Fruit fly (Drosophila melanogaster) whole organism, embryonic: ENCODE measurements around the gene ttm50.

Experiments
- CG10366 ChIP-seq: fragments of 200-800 bp; sonication (Bioruptor generic); IDR thresholded peaks from 2 replicates; pipeline ENCODE4 v1.3.6; 2022; ENCODE audit warnings: missing biosample characterization, missing genetic modification characterization
- CG10565 ChIP-seq: fragments of 200-800 bp; sonication (Bioruptor generic); optimal IDR thresholded peaks from 3 replicates; lab custom pipeline; 2016; ENCODE audit warnings: missing biosample characterization, mild to moderate bottlenecking, missing genetic modification characterization
- CG11695 ChIP-seq: fragments of 200-800 bp; sonication (Bioruptor generic); IDR thresholded peaks from 3 replicates; pipeline ENCODE4 v1.3.6; 2022; ENCODE audit warnings: missing biosample characterization, missing genetic modification characterization
- CG12071 ChIP-seq: fragments of 200-800 bp; sonication (Bioruptor generic); optimal IDR thresholded peaks from 3 replicates; lab custom pipeline; 2018; ENCODE audit warnings: missing biosample characterization, mild to moderate bottlenecking, missing genetic modification characterization
- CG12769 ChIP-seq: fragments of 200-800 bp; sonication (Bioruptor generic); optimal IDR thresholded peaks from 2 replicates; lab custom pipeline; 2019; ENCODE audit warnings: missing biosample characterization, mild to moderate bottlenecking, missing genetic modification characterization, moderate library complexity
- CG1529 ChIP-seq: fragments of 200-800 bp; sonication (Bioruptor generic); optimal IDR thresholded peaks from 3 replicates; lab custom pipeline; 2018; ENCODE audit warnings: missing biosample characterization, missing genetic modification characterization
- CG1602 ChIP-seq: fragments of 200-800 bp; sonication (Bioruptor generic); optimal IDR thresholded peaks from 3 replicates; lab custom pipeline; 2016; ENCODE audit warnings: missing biosample characterization, missing genetic modification characterization
- CG17186 ChIP-seq: fragments of 200-800 bp; sonication (Bioruptor generic); optimal IDR thresholded peaks from 3 replicates; lab custom pipeline; 2017; ENCODE audit warnings: missing biosample characterization, missing genetic modification reagents, missing genetic modification characterization
- CG1792 ChIP-seq: fragments of 200-800 bp; sonication (Bioruptor generic); optimal IDR thresholded peaks from 2 replicates; lab custom pipeline; 2016; ENCODE audit warnings: missing biosample characterization, missing genetic modification characterization
- CG18262 ChIP-seq: fragments of 200-800 bp; optimal IDR thresholded peaks from 3 replicates; lab custom pipeline; 2019; ENCODE audit warnings: missing biosample characterization, mild to moderate bottlenecking, missing genetic modification characterization, moderate library complexity
- CG2199 ChIP-seq: fragments of 200-800 bp; sonication (Bioruptor generic); IDR thresholded peaks from 3 replicates; pipeline ENCODE4 v1.3.6; 2022; ENCODE audit warnings: missing biosample characterization, missing genetic modification characterization
- CG2678 ChIP-seq: fragments of 200-800 bp; sonication (Bioruptor generic); optimal IDR thresholded peaks from 3 replicates; lab custom pipeline; 2019; ENCODE audit warnings: missing biosample characterization, mild to moderate bottlenecking, missing genetic modification characterization, moderate library complexity
- CG2889 ChIP-seq: fragments of 200-800 bp; sonication (Bioruptor generic); IDR thresholded peaks from 3 replicates; pipeline ENCODE4 v1.3.6; 2022; ENCODE audit warnings: missing biosample characterization, missing genetic modification characterization
- CG3065 ChIP-seq: fragments of 200-800 bp; sonication (Bioruptor generic); optimal IDR thresholded peaks from 2 replicates; lab custom pipeline; 2016; ENCODE audit warnings: missing biosample characterization, missing genetic modification characterization
- CG3163 ChIP-seq: fragments of 200-800 bp; sonication (Bioruptor generic); optimal IDR thresholded peaks from 3 replicates; lab custom pipeline; 2016; ENCODE audit warnings: missing biosample characterization, missing genetic modification characterization
- CG33213 ChIP-seq: fragments of 200-800 bp; sonication (Bioruptor generic); optimal IDR thresholded peaks from 3 replicates; lab custom pipeline; 2016; ENCODE audit warnings: missing biosample characterization, missing genetic modification characterization
- CG4707 ChIP-seq: fragments of 200-800 bp; sonication (Bioruptor generic); optimal IDR thresholded peaks from 2 replicates; lab custom pipeline; 2018; ENCODE audit warnings: missing biosample characterization, mild to moderate bottlenecking, missing genetic modification characterization, moderate library complexity
- CG5953 ChIP-seq: fragments of 200-800 bp; sonication (Bioruptor generic); IDR thresholded peaks from 2 replicates; pipeline ENCODE4 v1.3.6; 2022; ENCODE audit warnings: missing biosample characterization, missing genetic modification characterization
- CG6272 ChIP-seq: fragments of 200-800 bp; sonication (Bioruptor generic); IDR thresholded peaks from 2 replicates; pipeline ENCODE4 v1.3.6; 2022; ENCODE audit warnings: missing biosample characterization, missing genetic modification characterization
- CG6765 ChIP-seq: fragments of 200-800 bp; sonication (Bioruptor generic); optimal IDR thresholded peaks from 3 replicates; lab custom pipeline; 2017; ENCODE audit warnings: missing biosample characterization, mild to moderate bottlenecking, missing genetic modification characterization
- Dad ChIP-seq: fragments of 200-800 bp; sonication (Bioruptor generic); optimal IDR thresholded peaks from 3 replicates; lab custom pipeline; 2016; ENCODE audit warnings: missing biosample characterization, missing genetic modification characterization
- Hmr ChIP-seq: fragments of 200-800 bp; sonication (Bioruptor generic); optimal IDR thresholded peaks from 3 replicates; lab custom pipeline; 2017; ENCODE audit warnings: mild to moderate bottlenecking, missing biosample characterization, missing genetic modification reagents, missing genetic modification characterization
- Hmx ChIP-seq: fragments of 200-800 bp; sonication (Bioruptor generic); optimal IDR thresholded peaks from 2 replicates; lab custom pipeline; 2016; ENCODE audit warnings: missing biosample characterization, missing genetic modification characterization
- Hr3 ChIP-seq: fragments of 200-800 bp; sonication (Bioruptor generic); optimal IDR thresholded peaks from 3 replicates; lab custom pipeline; 2016; ENCODE audit warnings: missing biosample characterization, missing genetic modification characterization
- Hsf ChIP-seq: fragments of 200-800 bp; sonication (Bioruptor generic); optimal IDR thresholded peaks from 3 replicates; lab custom pipeline; 2016; ENCODE audit warnings: missing biosample characterization, missing genetic modification characterization
- Mrtf ChIP-seq: fragments of 200-800 bp; sonication (Bioruptor generic); IDR thresholded peaks from 3 replicates; pipeline ENCODE4 v1.3.6; 2022; ENCODE audit warnings: missing biosample characterization, missing genetic modification characterization
- NC2α ChIP-seq: fragments of 200-800 bp; sonication (Bioruptor generic); optimal IDR thresholded peaks from 2 replicates; lab custom pipeline; 2016; ENCODE audit warnings: missing biosample characterization, missing genetic modification characterization
- Stat92E ChIP-seq, 3 experiments: fragments of >200 bp in 2 of 3; fragments of 200-800 bp in 1 of 3; sonication (Bioruptor generic) in 1 of 3; optimal IDR thresholded peaks; 2 replicates each; lab custom pipeline; 2017 to 2019; ENCODE audit warnings: missing biosample characterization in 3 of 3, missing genetic modification characterization in 3 of 3, mild to moderate bottlenecking in 1 of 3, moderate library complexity in 1 of 3
- Usf ChIP-seq: fragments of 200-800 bp; sonication (Bioruptor generic); optimal IDR thresholded peaks from 2 replicates; lab custom pipeline; 2017; ENCODE audit warnings: missing genotype, missing biosample characterization, missing genetic modification characterization
- ab ChIP-seq: fragments of 200-800 bp; sonication (Bioruptor generic); optimal IDR thresholded peaks from 2 replicates; lab custom pipeline; 2016; ENCODE audit warnings: missing biosample characterization, missing genetic modification characterization
- al ChIP-seq: fragments of 200-800 bp; sonication (Bioruptor generic); IDR thresholded peaks from 2 replicates; pipeline ENCODE4 v1.3.6; 2022; ENCODE audit warnings: missing biosample characterization, missing genetic modification characterization
- bab2 ChIP-seq: fragments of 200-800 bp; sonication (Bioruptor generic); optimal IDR thresholded peaks from 2 replicates; lab custom pipeline; 2016; ENCODE audit warnings: missing biosample characterization, missing genetic modification characterization
- cg ChIP-seq: fragments of 200-800 bp; sonication (Bioruptor generic); optimal IDR thresholded peaks from 3 replicates; lab custom pipeline; 2019; ENCODE audit warnings: missing biosample characterization, mild to moderate bottlenecking, missing genetic modification characterization, moderate library complexity
- crc ChIP-seq: fragments of 200-800 bp; sonication (Bioruptor generic); optimal IDR thresholded peaks from 2 replicates; lab custom pipeline; 2016; ENCODE audit warnings: missing biosample characterization, missing genetic modification characterization
- dan ChIP-seq: fragments of 200-800 bp; sonication (Bioruptor generic); IDR thresholded peaks from 2 replicates; pipeline ENCODE4 v1.3.6; 2022; ENCODE audit warnings: missing biosample characterization, missing genetic modification characterization
- esg ChIP-seq: fragments of 200-800 bp; sonication (Bioruptor generic); conservative IDR thresholded peaks from 2 replicates; pipeline ENCODE4 v1.3.6; 2022; ENCODE audit warnings: missing biosample characterization, missing genetic modification characterization
- eve ChIP-seq, 2 experiments: fragments of >200 bp; optimal IDR thresholded peaks; 2 replicates each; lab custom pipeline; 2017; ENCODE audit warnings: missing biosample characterization in 2 of 2, missing genetic modification characterization in 2 of 2
- fu2 ChIP-seq: fragments of 200-800 bp; sonication (Bioruptor generic); optimal IDR thresholded peaks from 2 replicates; lab custom pipeline; 2016; ENCODE audit warnings: missing biosample characterization, missing genetic modification characterization
- gem ChIP-seq: fragments of 200-800 bp; sonication (Bioruptor generic); optimal IDR thresholded peaks from 2 replicates; lab custom pipeline; 2019; ENCODE audit warnings: missing biosample characterization, mild to moderate bottlenecking, missing genetic modification characterization, moderate library complexity
- h ChIP-seq: fragments of >200 bp; optimal IDR thresholded peaks from 2 replicates; lab custom pipeline; 2017
- her ChIP-seq: fragments of 200-800 bp; sonication (Bioruptor generic); optimal IDR thresholded peaks from 2 replicates; lab custom pipeline; 2016; ENCODE audit warnings: missing biosample characterization, missing genetic modification characterization
- lbe ChIP-seq: fragments of 200-800 bp; sonication (Bioruptor generic); optimal IDR thresholded peaks from 2 replicates; lab custom pipeline; 2016; ENCODE audit warnings: missing biosample characterization, mild to moderate bottlenecking, missing genetic modification characterization
- lilli ChIP-seq: fragments of 200-800 bp; sonication (Bioruptor generic); optimal IDR thresholded peaks from 3 replicates; lab custom pipeline; 2016; ENCODE audit warnings: missing biosample characterization, missing genetic modification characterization
- nmo ChIP-seq: fragments of 200-800 bp; sonication (Bioruptor generic); optimal IDR thresholded peaks from 2 replicates; lab custom pipeline; 2018; ENCODE audit warnings: missing biosample characterization, mild to moderate bottlenecking, missing genetic modification characterization, moderate library complexity
- pb ChIP-seq: fragments of 200-800 bp; sonication (Bioruptor generic); optimal IDR thresholded peaks from 3 replicates; lab custom pipeline; 2016; ENCODE audit warnings: missing biosample characterization, missing genetic modification characterization
- repo ChIP-seq: fragments of 200-800 bp; sonication (Bioruptor generic); optimal IDR thresholded peaks from 2 replicates; lab custom pipeline; 2016; ENCODE audit warnings: missing biosample characterization, missing genetic modification characterization
- row ChIP-seq: fragments of 200-800 bp; sonication (Bioruptor generic); IDR thresholded peaks from 3 replicates; pipeline ENCODE4 v1.3.6; 2022; ENCODE audit warnings: missing biosample characterization, missing genetic modification characterization
- sens ChIP-seq: fragments of 200-800 bp; sonication (Bioruptor generic); peaks from one replicate; lab custom pipeline; 2016; ENCODE audit warnings: missing biosample characterization, missing genetic modification characterization
- sqz ChIP-seq: fragments of 200-800 bp; sonication (Bioruptor generic); optimal IDR thresholded peaks from 3 replicates; lab custom pipeline; 2018; ENCODE audit warnings: missing biosample characterization, mild to moderate bottlenecking, missing genetic modification characterization
- ssp ChIP-seq: fragments of 200-800 bp; sonication (Bioruptor generic); IDR thresholded peaks from 2 replicates; pipeline ENCODE4 v1.3.6; 2022; ENCODE audit warnings: missing biosample characterization, missing genetic modification characterization
- sug ChIP-seq: fragments of 200-800 bp; optimal IDR thresholded peaks from 2 replicates; lab custom pipeline; 2019; ENCODE audit warnings: missing biosample characterization, mild to moderate bottlenecking, missing genetic modification characterization, moderate library complexity
- vvl ChIP-seq: fragments of 200-800 bp; sonication (Bioruptor generic); IDR thresholded peaks from 2 replicates; pipeline ENCODE4 v1.3.6; 2022; ENCODE audit warnings: missing biosample characterization, missing genetic modification characterization

The ttm50 gene

DNA sequence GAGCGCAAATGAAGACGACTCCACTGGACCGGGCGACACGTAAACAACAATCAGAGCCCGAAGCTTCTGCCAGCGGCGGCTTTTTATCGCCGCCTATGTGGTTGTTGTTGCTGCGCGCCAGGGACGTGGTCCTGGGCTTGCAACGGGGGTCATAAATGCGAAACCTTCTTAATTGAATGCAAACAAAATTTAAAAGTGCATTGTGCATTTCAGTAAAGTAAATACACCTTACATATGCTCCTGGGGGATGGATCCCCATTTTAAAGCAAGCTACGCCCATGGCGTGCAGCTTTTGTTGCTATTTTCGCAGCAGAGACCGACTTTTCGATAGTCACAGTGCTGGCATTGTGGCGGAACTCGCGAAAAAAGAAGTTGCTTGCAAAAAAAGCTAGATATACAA lies 28.3 kb downstream of the ttm50 start, which contains the start of gene Ugalt (continued):
- peak; percentile 100 for TF ChIP-seq CG3065 (GFP tag; lab: Kevin White, UChicago)
- peak; percentile 100 for TF ChIP-seq CG18262 (tag; lab: Kevin White, UChicago)
- peak; percentile 100 for TF ChIP-seq CG1529 (GFP tag; lab: Kevin White, UChicago)
- peak; percentile 100 for TF ChIP-seq vvl (GFP tag; lab: Robert Waterston, UW)
- TF ChIP-seq sens (GFP tag; lab: Kevin White, UChicago) = peak; percentile 100
- TF ChIP-seq repo = peak; percentile 100
- peak; percentile 100 for TF ChIP-seq NC2α (GFP tag; lab: Kevin White, UChicago)
- peak; percentile 99 for TF ChIP-seq Hmx (GFP tag; lab: Kevin White, UChicago)
- peak; percentile 100 for TF ChIP-seq CG2678
- peak; percentile 100 for TF ChIP-seq CG2889 (GFP tag; lab: Robert Waterston, UW)
- peak; percentile 100 for TF ChIP-seq ab
- peak; percentile 100 for TF ChIP-seq crc (GFP tag; lab: Kevin White, UChicago)
- TF ChIP-seq Dad = peak; percentile 100
- peak; percentile 99 for TF ChIP-seq lbe (GFP tag; lab: Kevin White, UChicago)
- peak in 1 of 3 experiments; percentile 99 for TF ChIP-seq Stat92E (GFP tag; optimal IDR thresholded peaks at IDR 0.05; lab: Kevin White, UChicago)
- TF ChIP-seq al = peak; percentile 100
- TF ChIP-seq CG4707 (GFP tag; lab: Kevin White, UChicago) = peak; percentile 99
- TF ChIP-seq CG11695 = peak; percentile 100
- TF ChIP-seq CG1602 = peak; percentile 100
- TF ChIP-seq fu2 (GFP tag; lab: Kevin White, UChicago) = peak; percentile 100
- TF ChIP-seq gem (tag; lab: Kevin White, UChicago) = peak; percentile 100
- TF ChIP-seq CG10366 (GFP tag; lab: Robert Waterston, UW) = peak; percentile 100
- peak; percentile 99 for TF ChIP-seq her (GFP tag; lab: Kevin White, UChicago)
- peak; percentile 100 for TF ChIP-seq CG2199 (GFP tag; lab: Robert Waterston, UW)
- TF ChIP-seq ssp = peak; percentile 99
- TF ChIP-seq CG3163 (GFP tag; lab: Kevin White, UChicago) = peak; percentile 99
- peak; percentile 100 for TF ChIP-seq CG10565 (GFP tag; lab: Kevin White, UChicago)
- peak; percentile 100 for TF ChIP-seq CG5953 (GFP tag; lab: Robert Waterston, UW)
- TF ChIP-seq bab2 (GFP tag; lab: Kevin White, UChicago) = peak; percentile 100
- TF ChIP-seq dan (GFP tag; lab: Robert Waterston, UW) = peak; percentile 100
- TF ChIP-seq Hmr (GFP tag; lab: Kevin White, UChicago) = peak; percentile 100
- TF ChIP-seq sug (tag; lab: Kevin White, UChicago) = peak; percentile 99
- TF ChIP-seq CG12071 (GFP tag; lab: Kevin White, UChicago) = peak; percentile 100
- TF ChIP-seq CG1792 (GFP tag; lab: Kevin White, UChicago) = peak; percentile 100
- TF ChIP-seq Hr3 (GFP tag; lab: Kevin White, UChicago) = peak; percentile 100
- TF ChIP-seq Mrtf = peak; percentile 100
- TF ChIP-seq CG6272 (GFP tag; lab: Robert Waterston, UW) = peak; percentile 100
- no peak for TF ChIP-seq h (lab: Kevin White, UChicago)
- TF ChIP-seq cg (GFP tag; lab: Kevin White, UChicago) = peak; percentile 25
- TF ChIP-seq Hsf (GFP tag; lab: Kevin White, UChicago) = peak; percentile 100
- peak; percentile 100 for TF ChIP-seq Usf (GFP tag; lab: Kevin White, UChicago)
- TF ChIP-seq CG6765 = peak; percentile 100
- TF ChIP-seq nmo (GFP tag; lab: Kevin White, UChicago) = peak; percentile 100
- peak; percentile 100 for TF ChIP-seq pb
- peak in 1 of 2 experiments; percentile 85 for TF ChIP-seq eve (GFP tag; optimal IDR thresholded peaks at IDR 0.05; lab: Kevin White, UChicago)
- TF ChIP-seq row (GFP tag; lab: Robert Waterston, UW) = peak; percentile 100
- peak; percentile 100 for TF ChIP-seq sqz (GFP tag; lab: Kevin White, UChicago)
- peak; percentile 100 for TF ChIP-seq lilli (GFP tag; lab: Kevin White, UChicago)
- peak; percentile 100 for TF ChIP-seq CG33213 (GFP tag; lab: Kevin White, UChicago)
- peak; percentile 100 for TF ChIP-seq esg (GFP tag; lab: Robert Waterston, UW)
- TF ChIP-seq CG17186 = peak; percentile 98
- peak; percentile 100 for TF ChIP-seq CG12769 (tag; lab: Kevin White, UChicago)
